Fruit fly (Drosophila melanogaster): ENCODE measurements around the gene PGAP5.

Gene PGAP5

dm6 chr2L:8229628-8230027, 30.9 kb downstream of the PGAP5 start:
- TF ChIP-seq noc (tag; optimal IDR thresholded peaks at IDR 0.05) = peak; percentile 79

dm6 chr2L:8230255-8230654, 31.6 kb downstream of the PGAP5 start:
- no peak for TF ChIP-seq noc (tag; optimal IDR thresholded peaks at IDR 0.05)

- TF ChIP-seq noc (tag; optimal IDR thresholded peaks at IDR 0.05) = no peak
These were observed 33.7 kb downstream of the PGAP5 start for dm6 chr2L:8232389-8232788.

- no peak for TF ChIP-seq noc (tag; optimal IDR thresholded peaks at IDR 0.05)
These were observed 34.9 kb downstream of the PGAP5 start for dm6 chr2L:8233571-8233970.

dm6 chr2L:8239032-8239650, 40.5 kb downstream of the PGAP5 start:
- TF ChIP-seq noc (tag; optimal IDR thresholded peaks at IDR 0.05) = peak; percentile 30

DNA sequence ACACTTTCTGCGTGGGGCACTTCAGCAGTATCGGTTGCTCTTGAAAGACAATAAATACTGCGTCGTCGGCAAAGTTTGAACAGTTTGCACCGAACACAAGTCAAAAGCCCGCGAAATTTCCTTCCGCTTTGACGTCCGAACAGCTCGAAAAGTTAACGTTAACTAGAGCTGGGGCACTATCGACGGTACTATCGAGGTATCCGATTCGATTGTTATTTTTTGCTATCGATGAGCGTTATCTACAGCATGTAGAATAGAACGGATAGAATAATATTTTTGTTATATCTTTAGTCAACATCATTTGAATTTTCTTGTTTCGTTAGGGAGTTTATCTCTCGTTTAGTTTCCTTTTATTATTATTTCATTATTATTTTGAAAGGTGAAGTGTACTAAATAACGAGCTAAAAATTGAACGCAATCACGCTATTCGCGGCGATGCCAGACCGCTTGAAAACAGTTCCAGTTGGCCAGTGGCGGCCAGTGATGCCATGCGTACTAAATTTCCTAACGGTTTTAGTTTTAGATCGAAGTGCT, 41.1 kb downstream of the PGAP5 start, which contains the start of gene Pvr:
Pvr (minus strand) TSS at position 167 of the 534 bp plus-strand sequence.
- TF ChIP-seq noc (tag; optimal IDR thresholded peaks at IDR 0.05) = no peak

DNA sequence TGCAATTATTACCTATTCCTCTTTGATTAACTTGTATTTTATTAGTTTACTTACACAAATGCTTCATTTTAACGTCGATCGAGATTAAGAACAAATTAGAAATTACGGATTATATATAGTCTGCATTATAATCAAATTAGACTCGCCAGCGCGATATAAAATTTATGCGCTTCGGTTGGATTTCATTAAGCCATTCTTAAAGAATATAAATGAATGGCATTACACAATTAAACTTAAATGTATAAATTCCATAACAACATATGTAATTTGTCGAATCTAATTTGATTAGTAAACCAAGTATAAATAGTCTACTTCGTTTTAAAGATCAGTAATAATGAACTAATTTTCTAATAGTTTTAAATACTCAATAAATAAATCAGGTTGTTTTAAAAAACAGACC, 43.0 kb downstream of the PGAP5 start, which contains the start of gene Spn28F:
Spn28F (minus strand) TSS at position 101 of the 400 bp plus-strand sequence.
- no peak for TF ChIP-seq noc (tag; optimal IDR thresholded peaks at IDR 0.05)

dm6 chr2L:8242186-8242585, 43.5 kb downstream of the PGAP5 start, which contains the start of gene CG14277:
Gene CG14277, plus strand, starts transcription at chr2L:8242486.
- TF ChIP-seq noc (tag; optimal IDR thresholded peaks at IDR 0.05) = no peak

- TF ChIP-seq noc (tag; optimal IDR thresholded peaks at IDR 0.05) = no peak
These were observed 45.2 kb downstream of the PGAP5 start, which contains the start of gene CG43057 for dm6 chr2L:8243903-8244302. Gene CG43057, minus strand, starts transcription at chr2L:8244003.
